Worm (Caenorhabditis elegans) whole organism, young adult: ENCODE data around the gene stip-1.

ENCODE experiments used
- B0336.3 ChIP-seq: fragments of 200-800 bp; sonication (Bioruptor generic); IDR thresholded peaks from 2 replicates; pipeline ENCODE4 v1.3.6; 2022; ENCODE audit warnings: missing genetic modification characterization, missing compliant biosample characterization
- C17E4.6 ChIP-seq: fragments of 200-800 bp; sonication (Bioruptor generic); IDR thresholded peaks from 2 replicates; pipeline ENCODE4 v1.3.6; 2022; ENCODE audit warnings: missing genetic modification reagents, missing genetic modification characterization, missing compliant biosample characterization
- D2030.7 ChIP-seq: fragments of 200-800 bp; sonication (Bioruptor generic); IDR thresholded peaks from 2 replicates; pipeline ENCODE4 v1.3.6; 2022; ENCODE audit warnings: missing genetic modification reagents, missing genetic modification characterization, missing compliant biosample characterization
- F10E7.11 ChIP-seq: sonication (generic microtip); optimal IDR thresholded peaks from 2 replicates; lab custom pipeline; 2017; ENCODE audit warnings: mild to moderate bottlenecking, missing genetic modification characterization, moderate library complexity, missing compliant biosample characterization
- F23B12.7 ChIP-seq: sonication (generic microtip); optimal IDR thresholded peaks from 2 replicates; lab custom pipeline; 2017; ENCODE audit warnings: missing genetic modification characterization, mild to moderate bottlenecking, missing compliant biosample characterization, antibody characterized with exemption, moderate library complexity; ENCODE audit not compliant: insufficient read depth
- Y56A3A.18 ChIP-seq: fragments of 200-800 bp; sonication (Bioruptor generic); IDR thresholded peaks from 2 replicates; pipeline ENCODE4 v1.3.6; 2022; ENCODE audit warnings: missing genetic modification reagents, missing genetic modification characterization, missing compliant biosample characterization
- Y95B8A.8 ChIP-seq: fragments of 200-800 bp; sonication (Bioruptor generic); IDR thresholded peaks from 2 replicates; pipeline ENCODE4 v1.3.6; 2022; ENCODE audit warnings: missing genetic modification reagents, missing genetic modification characterization, missing compliant biosample characterization
- ZK185.1 ChIP-seq: sonication (generic microtip); optimal IDR thresholded peaks from 2 replicates; lab custom pipeline; 2016; ENCODE audit warnings: mild to moderate bottlenecking, missing genetic modification characterization, missing compliant biosample characterization; ENCODE audit not compliant: poor library complexity, severe bottlenecking
- atf-7 ChIP-seq: sonication (generic microtip); optimal IDR thresholded peaks from 2 replicates; lab custom pipeline; 2017; ENCODE audit warnings: mild to moderate bottlenecking, missing genetic modification characterization, missing compliant biosample characterization
- ccch-3 ChIP-seq: fragments of 200-800 bp; sonication (Bioruptor generic); optimal IDR thresholded peaks from 2 replicates; lab custom pipeline; 2018; ENCODE audit warnings: mild to moderate bottlenecking, missing genetic modification characterization, missing compliant biosample characterization
- cebp-1 ChIP-seq, 2 experiments: fragments of 200-800 bp in 1 of 2; sonication (Bioruptor generic) in 1 of 2; sonication (generic microtip) in 1 of 2; IDR thresholded peaks in 1 of 2; optimal IDR thresholded peaks in 1 of 2; 2 replicates each; pipeline versions ENCODE4 v1.3.6 to Lab custom; 2017 to 2022; ENCODE audit warnings: missing compliant biosample characterization in 2 of 2, missing genetic modification characterization in 2 of 2, mild to moderate bottlenecking in 1 of 2, missing genetic modification reagents in 1 of 2, moderate library complexity in 1 of 2
- ceh-100 ChIP-seq: fragments of 200-800 bp; sonication (Bioruptor generic); IDR thresholded peaks from 2 replicates; pipeline ENCODE4 v1.3.6; 2022; ENCODE audit warnings: missing genetic modification reagents, missing genetic modification characterization, missing compliant biosample characterization
- ceh-27 ChIP-seq: fragments of 200-800 bp; sonication (Bioruptor generic); optimal IDR thresholded peaks from 2 replicates; lab custom pipeline; 2018; ENCODE audit warnings: mild to moderate bottlenecking, missing genetic modification characterization, moderate library complexity, missing compliant biosample characterization
- dox-1 ChIP-seq: fragments of 200-800 bp; sonication (Bioruptor generic); IDR thresholded peaks from 2 replicates; pipeline ENCODE4 v1.3.6; 2022; ENCODE audit warnings: missing genetic modification reagents, missing genetic modification characterization, missing compliant biosample characterization
- efl-1 ChIP-seq: fragments of 150-350 bp; optimal IDR thresholded peaks from 2 replicates; lab custom pipeline; 2014; ENCODE audit warnings: missing biosample characterization, missing genetic modification reagents, missing genetic modification characterization
- hmg-1.2 ChIP-seq: fragments of 200-800 bp; sonication (Bioruptor generic); IDR thresholded peaks from 2 replicates; pipeline ENCODE4 v1.3.6; 2022; ENCODE audit warnings: missing genetic modification reagents, missing genetic modification characterization, missing compliant biosample characterization
- hsf-1 ChIP-seq: fragments of 200-800 bp; sonication (Bioruptor generic); IDR thresholded peaks from 2 replicates; pipeline ENCODE4 v1.3.6; 2022; ENCODE audit warnings: missing genetic modification reagents, missing genetic modification characterization, missing compliant biosample characterization
- let-607 ChIP-seq, 2 experiments: fragments of 200-800 bp in 1 of 2; sonication (Bioruptor generic) in 1 of 2; sonication (generic microtip) in 1 of 2; optimal IDR thresholded peaks; 2 replicates each; lab custom pipeline; 2016 to 2018; ENCODE audit warnings: mild to moderate bottlenecking in 2 of 2, missing compliant biosample characterization in 2 of 2, missing genetic modification characterization in 2 of 2, moderate library complexity in 2 of 2, missing genotype in 1 of 2
- lin-26 ChIP-seq: fragments of 200-800 bp; sonication (Bioruptor generic); IDR thresholded peaks from 2 replicates; pipeline ENCODE4 v1.3.6; 2022; ENCODE audit warnings: missing genetic modification reagents, missing genetic modification characterization, missing compliant biosample characterization
- lsl-1 ChIP-seq: fragments of 200-800 bp; sonication (Bioruptor generic); optimal IDR thresholded peaks from 2 replicates; lab custom pipeline; 2018; ENCODE audit warnings: mild to moderate bottlenecking, missing genetic modification characterization, moderate library complexity, missing compliant biosample characterization
- madf-3 ChIP-seq: fragments of 200-800 bp; sonication (Bioruptor generic); IDR thresholded peaks from 2 replicates; pipeline ENCODE4 v1.3.6; 2022; ENCODE audit warnings: missing genetic modification reagents, missing genetic modification characterization, missing compliant biosample characterization
- mcd-1 ChIP-seq: fragments of 200-800 bp; sonication (Bioruptor generic); IDR thresholded peaks from 2 replicates; pipeline ENCODE4 v1.3.6; 2022; ENCODE audit warnings: missing genetic modification reagents, missing genetic modification characterization, missing compliant biosample characterization
- mel-28 ChIP-seq: sonication (generic microtip); optimal IDR thresholded peaks from 2 replicates; lab custom pipeline; 2016; ENCODE audit warnings: borderline replicate concordance, mild to moderate bottlenecking, missing genetic modification characterization, missing compliant biosample characterization
- nfya-1 ChIP-seq: sonication (generic microtip); optimal IDR thresholded peaks from 2 replicates; lab custom pipeline; 2017; ENCODE audit warnings: antibody characterized with exemption, missing compliant biosample characterization, missing genetic modification characterization, borderline replicate concordance; ENCODE audit not compliant: insufficient read depth
- nhr-120 ChIP-seq: fragments of 200-800 bp; sonication (Bioruptor generic); IDR thresholded peaks from 2 replicates; pipeline ENCODE4 v1.3.6; 2022; ENCODE audit warnings: missing genetic modification characterization, missing compliant biosample characterization
- nhr-179 ChIP-seq: sonication (generic microtip); optimal IDR thresholded peaks from 2 replicates; lab custom pipeline; 2016; ENCODE audit warnings: mild to moderate bottlenecking, missing genetic modification characterization, missing compliant biosample characterization
- nhr-80 ChIP-seq: sonication (generic microtip); optimal IDR thresholded peaks from 2 replicates; lab custom pipeline; 2016; ENCODE audit warnings: missing genetic modification characterization, missing compliant biosample characterization
- pbrm-1 ChIP-seq: fragments of 200-800 bp; sonication (Bioruptor generic); IDR thresholded peaks from 2 replicates; pipeline ENCODE4 v1.3.6; 2022; ENCODE audit warnings: missing genetic modification reagents, missing genetic modification characterization, missing compliant biosample characterization
- rec-8 ChIP-seq, 2 experiments: sonication (generic microtip); optimal IDR thresholded peaks; 2 replicates each; lab custom pipeline; 2016; ENCODE audit warnings: mild to moderate bottlenecking in 2 of 2, missing genetic modification characterization in 2 of 2, missing genetic modification reagents in 2 of 2, missing genotype in 2 of 2, missing biosample characterization in 1 of 2, missing compliant biosample characterization in 1 of 2, moderate library complexity in 1 of 2
- repo-1 ChIP-seq: sonication (generic microtip); optimal IDR thresholded peaks from 2 replicates; lab custom pipeline; 2017; ENCODE audit warnings: mild to moderate bottlenecking, missing genetic modification characterization, missing compliant biosample characterization
- rpc-1 ChIP-seq, 2 experiments: fragments of 150-350 bp in 1 of 2; sonication (generic microtip) in 1 of 2; optimal IDR thresholded peaks; 2 replicates each; lab custom pipeline; 2014 to 2018; ENCODE audit warnings: missing biosample characterization in 1 of 2, missing genetic modification characterization in 1 of 2, missing genetic modification reagents in 1 of 2, missing genotype in 1 of 2
- snpc-1.1 ChIP-seq: sonication (generic microtip); optimal IDR thresholded peaks from 2 replicates; lab custom pipeline; 2017; ENCODE audit warnings: missing genetic modification characterization, mild to moderate bottlenecking, missing compliant biosample characterization, antibody characterized with exemption, moderate library complexity, missing genotype, missing genetic modification reagents; ENCODE audit not compliant: insufficient read depth
- snpc-3.4 ChIP-seq: sonication (generic microtip); optimal IDR thresholded peaks from 2 replicates; lab custom pipeline; 2017; ENCODE audit warnings: missing genetic modification characterization, mild to moderate bottlenecking, missing compliant biosample characterization, antibody characterized with exemption, moderate library complexity, missing genotype, missing genetic modification reagents
- snpc-4 ChIP-seq, 5 experiments: fragments of 150-350 bp in 1 of 5; sonication (generic microtip) in 4 of 5; optimal IDR thresholded peaks; 2 replicates each; lab custom pipeline; 2014 to 2018; ENCODE audit warnings: missing genetic modification characterization in 5 of 5, missing biosample characterization in 3 of 5, antibody characterized with exemption in 2 of 5, mild to moderate bottlenecking in 2 of 5, missing compliant biosample characterization in 2 of 5, missing genotype in 2 of 5, moderate library complexity in 2 of 5, missing genetic modification reagents in 1 of 5
- tbp1 ChIP-seq: fragments of 200-800 bp; sonication (Bioruptor generic); optimal IDR thresholded peaks from 2 replicates; lab custom pipeline; 2018; ENCODE audit warnings: mild to moderate bottlenecking, missing genetic modification characterization, missing compliant biosample characterization
- xnd-1 ChIP-seq: sonication (generic microtip); optimal IDR thresholded peaks from 2 replicates; lab custom pipeline; 2016; ENCODE audit warnings: missing genotype, missing genetic modification reagents, missing genetic modification characterization, missing compliant biosample characterization
- zfh-2 ChIP-seq: fragments of 200-800 bp; sonication (Bioruptor generic); conservative IDR thresholded peaks from 2 replicates; pipeline ENCODE4 v1.3.6; 2022; ENCODE audit warnings: missing genetic modification reagents, missing genetic modification characterization, missing compliant biosample characterization
- ztf-22 ChIP-seq: fragments of 200-800 bp; sonication (Bioruptor generic); optimal IDR thresholded peaks from 2 replicates; lab custom pipeline; 2018; ENCODE audit warnings: mild to moderate bottlenecking, missing genetic modification characterization, moderate library complexity, missing compliant biosample characterization

stip-1 gene

DNA sequence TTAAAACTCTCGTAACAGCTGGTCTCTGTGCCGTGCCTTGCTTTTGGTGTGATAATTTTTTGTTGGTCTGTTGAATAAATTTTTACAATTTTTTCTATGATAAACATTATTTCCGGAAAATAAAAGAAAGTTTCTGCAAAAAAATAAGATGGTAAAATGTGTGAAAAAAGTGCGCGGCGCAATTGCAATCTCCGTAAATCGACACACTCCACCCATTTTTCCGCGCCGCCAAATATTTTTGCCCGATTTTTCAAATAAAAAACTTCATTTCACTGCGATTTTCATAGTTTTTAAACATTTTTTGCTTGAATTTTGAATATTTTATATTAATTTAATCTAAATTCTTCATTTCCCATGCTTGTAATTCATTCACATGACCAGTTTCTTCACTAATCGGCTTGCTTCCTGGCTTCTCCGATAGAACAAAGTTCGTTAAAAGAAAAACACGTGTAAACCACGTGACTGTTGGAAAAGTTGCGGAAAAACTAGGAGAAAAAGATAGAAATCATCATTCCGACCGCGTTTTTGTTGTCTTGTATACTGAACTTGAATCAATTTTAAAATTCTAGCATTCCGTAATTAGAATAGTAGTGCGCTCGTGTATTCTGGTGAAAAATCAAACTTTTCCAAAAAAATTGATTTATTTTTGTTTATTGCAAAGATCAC lies 38.4 kb upstream of the stip-1 start (continued):
- TF ChIP-seq snpc-1.1 (tag; lab: Kevin White, UChicago) (peak; percentile 20), D2030.7 (GFP tag; lab: Robert Waterston, UW) (peak; percentile 56), lsl-1 (GFP tag; lab: Kevin White, UChicago) (peak; percentile 57), nhr-80 (peak; percentile 26)
- TF ChIP-seq, all 124 proteins: peak for 47

DNA sequence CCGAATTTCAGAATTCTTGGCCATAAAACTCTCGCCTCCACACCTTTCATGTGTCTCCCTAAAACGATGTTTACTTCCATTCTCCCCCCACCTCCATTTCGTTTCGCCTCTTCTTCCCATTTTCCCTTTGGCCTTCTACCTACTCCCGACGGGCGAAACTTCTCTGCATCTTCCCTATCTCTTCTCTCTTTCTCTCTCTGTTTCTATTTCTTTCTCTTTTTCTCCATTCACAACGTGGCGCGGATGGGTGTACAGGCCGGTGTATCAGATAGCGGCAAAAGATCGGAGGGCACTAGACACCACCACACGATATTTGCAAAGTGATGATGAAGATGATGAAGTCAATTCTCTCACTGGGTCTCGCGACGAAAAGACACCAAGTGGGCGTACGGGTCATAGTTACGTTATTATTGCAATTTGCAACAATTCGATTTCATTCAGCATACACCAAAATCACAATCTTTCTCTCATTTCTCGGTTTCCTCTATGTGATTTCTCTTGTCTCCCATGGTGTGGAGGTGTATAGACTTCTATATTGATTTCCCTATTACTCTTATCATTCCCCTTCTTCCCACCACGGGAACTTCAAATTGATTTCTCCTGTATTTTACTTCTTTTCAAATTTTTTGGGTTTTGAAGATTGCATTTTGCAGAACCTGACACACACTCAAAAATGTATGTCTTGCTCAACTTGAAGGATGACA lies 35.0 kb upstream of the stip-1 start, which contains the start of gene ztf-27:
Gene ztf-27 (plus strand): TSS at position 654 of the 704 bp plus-strand sequence.
- peak; percentile 32 for TF ChIP-seq nhr-80
- peak; percentile 54; the same call in 1 of the 2 replicates for TF ChIP-seq zfh-2 (GFP tag; lab: Robert Waterston, UW)
- TF ChIP-seq cebp-1 (GFP tag; IDR thresholded peaks at IDR 0.05; lab: Robert Waterston, UW) = no peak
- TF ChIP-seq cebp-1 (tag; optimal IDR thresholded peaks at IDR 0.05; lab: Kevin White, UChicago) = peak; percentile 25
- no peak for TF ChIP-seq madf-3

DNA sequence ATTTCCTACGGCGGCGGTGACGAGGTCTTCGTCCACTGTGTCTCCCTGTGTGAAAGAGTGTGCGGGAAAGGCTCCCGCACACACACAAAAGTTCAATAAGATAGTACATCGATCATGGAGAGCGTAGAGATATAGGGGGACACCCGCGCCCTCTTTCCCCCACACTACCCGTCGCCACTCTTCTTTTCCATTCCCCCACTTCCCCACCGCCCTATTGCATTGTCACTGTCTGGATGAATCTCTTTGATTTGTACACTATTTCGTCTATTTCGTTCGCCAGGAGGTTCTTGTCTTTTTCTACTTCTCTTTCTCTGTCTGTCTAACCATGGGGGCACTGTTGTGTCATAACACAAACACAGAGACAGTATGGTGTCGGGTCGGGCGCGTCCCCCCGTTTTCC lies 32.4 kb upstream of the stip-1 start:
- no peak for TF ChIP-seq nhr-120
- TF ChIP-seq nhr-80 = peak; percentile 70
- TF ChIP-seq C17E4.6 (GFP tag; lab: Robert Waterston, UW) = no peak
- TF ChIP-seq mel-28 (tag; lab: Kevin White, UChicago) = no peak
- TF ChIP-seq rpc-1 (optimal IDR thresholded peaks at IDR 0.05; lab: Kevin White, UChicago) = no peak
- no peak for TF ChIP-seq rpc-1 (tag; optimal IDR thresholded peaks at IDR 0.05; lab: Kevin White, UChicago)
- peak; percentile 64; the same call in 1 of the 2 replicates for TF ChIP-seq Y56A3A.18 (GFP tag; lab: Robert Waterston, UW)
- peak; percentile 18 for TF ChIP-seq ceh-27
- TF ChIP-seq cebp-1 (GFP tag; IDR thresholded peaks at IDR 0.05; lab: Robert Waterston, UW) = peak; percentile 31; the same call in 1 of the 2 replicates
- TF ChIP-seq cebp-1 (tag; optimal IDR thresholded peaks at IDR 0.05; lab: Kevin White, UChicago) = peak; percentile 67
- no peak for TF ChIP-seq snpc-3.4 (tag; lab: Kevin White, UChicago)
- TF ChIP-seq lin-26 (GFP tag; lab: Robert Waterston, UW) = no peak
- TF ChIP-seq tbp1 (GFP tag; lab: Kevin White, UChicago) = peak; percentile 6
- peak; percentile 73 for TF ChIP-seq dox-1 (GFP tag; lab: Robert Waterston, UW)
- no peak for TF ChIP-seq xnd-1 (tag; lab: Kevin White, UChicago)
- no peak for TF ChIP-seq rec-8 (tag; optimal IDR thresholded peaks at IDR 0.05; lab: Kevin White, UChicago)
- TF ChIP-seq ceh-100 (GFP tag; lab: Robert Waterston, UW) = no peak
- no peak for TF ChIP-seq repo-1 (tag; lab: Kevin White, UChicago)
- TF ChIP-seq snpc-4 (GFP tag; optimal IDR thresholded peaks at IDR 0.05; lab: Kevin White, UChicago) = no peak
- peak in 2 of 4 experiments; percentile 41 to 82 for TF ChIP-seq snpc-4 (tag; optimal IDR thresholded peaks at IDR 0.05; lab: Kevin White, UChicago)
- no peak for TF ChIP-seq F23B12.7
- no peak for TF ChIP-seq efl-1 (GFP tag; lab: Kevin White, UChicago)
- no peak for TF ChIP-seq ztf-22 (GFP tag; lab: Kevin White, UChicago)
- TF ChIP-seq hmg-1.2 (GFP tag; lab: Robert Waterston, UW) = peak; percentile 65; the same call in 1 of the 2 replicates
- no peak for TF ChIP-seq F10E7.11 (tag; lab: Kevin White, UChicago)
- TF ChIP-seq mcd-1 (GFP tag; lab: Robert Waterston, UW) = peak; percentile 51; the same call in 1 of the 2 replicates
- TF ChIP-seq atf-7 (tag; lab: Kevin White, UChicago) = no peak
- TF ChIP-seq let-607 (tag; optimal IDR thresholded peaks at IDR 0.05; lab: Kevin White, UChicago) = no peak
- TF ChIP-seq ZK185.1 = peak; percentile 11
- 0 out of 2 replicates have a peak, but pooled peaks have one; percentile 39 for TF ChIP-seq hsf-1
- TF ChIP-seq Y95B8A.8 (GFP tag; lab: Robert Waterston, UW) = no peak
- no peak for TF ChIP-seq ccch-3 (GFP tag; lab: Kevin White, UChicago)
- TF ChIP-seq B0336.3 (GFP tag; lab: Robert Waterston, UW) = no peak; the same call in 1 of the 2 replicates
- no peak for TF ChIP-seq nhr-179 (tag; lab: Kevin White, UChicago)
- TF ChIP-seq nfya-1 (tag; lab: Kevin White, UChicago) = no peak
- 0 out of 2 replicates have a peak, but pooled peaks have one; percentile 11 for TF ChIP-seq pbrm-1
